Worm (Caenorhabditis elegans): ENCODE results near the gene R08C7.12.

R08C7.12 gene

ce11 chrIV:4469770-4470709, 20.5 kb downstream of the R08C7.12 start (continued):
- TF ChIP-seq snpc-4 (tag; optimal IDR thresholded peaks at IDR 0.05) (peak; percentile 52), nhr-237 (tag; optimal IDR thresholded peaks at IDR 0.05) (no peak), nhr-23 (tag; optimal IDR thresholded peaks at IDR 0.05) (no peak), elt-3 (tag; optimal IDR thresholded peaks at IDR 0.05) (no peak), nfya-1 (tag; optimal IDR thresholded peaks at IDR 0.05; ENCODE audit: insufficient read depth) (peak; percentile 74), lin-15B (tag; optimal IDR thresholded peaks at IDR 0.05) (no peak), R02D3.7 (tag; optimal IDR thresholded peaks at IDR 0.05) (no peak), skn-1 (tag; optimal IDR thresholded peaks at IDR 0.05) (no peak), ZK546.5 (tag; optimal IDR thresholded peaks at IDR 0.05) (no peak), mml-1 (tag; optimal IDR thresholded peaks at IDR 0.05) (peak; percentile 70), nhr-25 (tag; optimal IDR thresholded peaks at IDR 0.05) (no peak), nhr-12 (tag; optimal IDR thresholded peaks at IDR 0.05) (no peak), lin-39 (tag; optimal IDR thresholded peaks at IDR 0.05) (peak; percentile 98), sea-2 (GFP tag; optimal IDR thresholded peaks at IDR 0.05) (no peak), ceh-82 (tag; optimal IDR thresholded peaks at IDR 0.05) (no peak), fos-1 (tag; optimal IDR thresholded peaks at IDR 0.05) (no peak), aly-2 (tag; optimal IDR thresholded peaks at IDR 0.05) (no peak)

DNA sequence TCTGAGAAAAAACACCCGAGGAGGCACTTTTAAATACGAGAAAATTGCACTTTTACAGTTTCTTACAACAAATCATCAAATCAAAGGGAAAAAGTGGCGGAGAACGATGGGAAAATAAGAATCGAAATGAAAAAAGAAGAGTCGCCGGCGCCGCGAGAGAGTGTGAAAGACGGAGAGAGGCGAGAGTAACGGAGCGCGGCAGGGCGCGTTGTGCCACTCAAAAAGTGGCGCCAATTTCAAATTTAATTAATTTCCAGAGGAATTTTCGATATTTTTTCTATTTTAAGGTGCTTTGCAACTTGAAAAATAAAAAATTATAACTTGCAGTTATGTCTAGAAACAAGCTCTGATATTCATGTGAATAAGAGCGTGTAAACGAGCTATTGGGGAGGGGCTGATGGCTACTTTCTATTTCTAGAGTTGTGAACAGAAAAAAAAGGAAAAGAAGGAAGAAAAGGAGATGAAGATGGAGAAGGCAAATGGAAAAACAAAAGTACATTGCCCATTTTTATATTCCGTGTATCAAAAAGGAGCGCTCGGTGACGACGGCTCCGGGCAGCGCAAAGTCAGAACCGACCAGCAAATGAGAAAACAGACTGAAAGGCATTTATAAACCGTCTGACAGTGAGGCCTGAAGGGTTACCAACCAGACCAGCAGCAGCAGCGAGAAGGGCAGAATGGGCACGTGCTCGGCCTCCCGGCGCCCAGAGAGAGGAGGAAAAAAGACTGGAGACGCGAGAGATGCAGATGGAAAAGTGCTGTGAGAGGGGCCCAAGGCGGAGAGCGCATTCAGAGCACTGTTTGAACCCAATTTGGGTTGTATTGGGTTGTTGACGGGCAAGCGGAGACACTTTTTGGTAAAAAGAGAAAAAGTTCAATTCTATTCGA, 21.6 kb downstream of the R08C7.12 start:
- TF ChIP-seq lin-39 (tag; optimal IDR thresholded peaks at IDR 0.05) (no peak), aly-2 (tag; optimal IDR thresholded peaks at IDR 0.05) (no peak), nhr-23 (tag; optimal IDR thresholded peaks at IDR 0.05) (peak; percentile 12), ama-1 (optimal IDR thresholded peaks at IDR 0.05) (peak; percentile 87), fos-1 (tag; optimal IDR thresholded peaks at IDR 0.05) (no peak), tbx-2 (tag; optimal IDR thresholded peaks at IDR 0.05) (no peak), ztf-11 (tag; optimal IDR thresholded peaks at IDR 0.05) (no peak), hmg-11 (tag; optimal IDR thresholded peaks at IDR 0.05) (peak; percentile 3), jun-1 (tag; optimal IDR thresholded peaks at IDR 0.05) (no peak), nhr-76 (tag; optimal IDR thresholded peaks at IDR 0.05) (no peak), ZK546.5 (tag; optimal IDR thresholded peaks at IDR 0.05) (no peak), nhr-11 (tag; optimal IDR thresholded peaks at IDR 0.05) (no peak), mml-1 (tag; optimal IDR thresholded peaks at IDR 0.05) (no peak), ztf-4 (tag; optimal IDR thresholded peaks at IDR 0.05) (no peak), unc-62 (GFP tag; optimal IDR thresholded peaks at IDR 0.05) (no peak), nhr-12 (tag; optimal IDR thresholded peaks at IDR 0.05) (no peak), ceh-16 (tag; optimal IDR thresholded peaks at IDR 0.05) (no peak), nhr-28 (tag; optimal IDR thresholded peaks at IDR 0.05) (no peak), elt-1 (tag; optimal IDR thresholded peaks at IDR 0.05) (no peak), nhr-43 (tag; optimal IDR thresholded peaks at IDR 0.05; ENCODE audit: poor library complexity, severe bottlenecking) (no peak), elt-2 (tag; optimal IDR thresholded peaks at IDR 0.05) (peak; percentile 63), pha-4 (tag; optimal IDR thresholded peaks at IDR 0.05) (peak; percentile 44), elt-3 (tag; optimal IDR thresholded peaks at IDR 0.05) (no peak), fkh-2 (tag; optimal IDR thresholded peaks at IDR 0.05) (no peak), ceh-9 (tag; optimal IDR thresholded peaks at IDR 0.05) (no peak), nfya-1 (tag; optimal IDR thresholded peaks at IDR 0.05; ENCODE audit: insufficient read depth) (peak; percentile 32), snpc-4 (tag; optimal IDR thresholded peaks at IDR 0.05) (no peak), zag-1 (tag; optimal IDR thresholded peaks at IDR 0.05) (no peak), fkh-10 (GFP tag; optimal IDR thresholded peaks at IDR 0.05) (no peak), nhr-25 (tag; optimal IDR thresholded peaks at IDR 0.05) (no peak), ceh-82 (tag; optimal IDR thresholded peaks at IDR 0.05) (no peak), egl-27 (tag; optimal IDR thresholded peaks at IDR 0.05) (no peak), skn-1 (tag; optimal IDR thresholded peaks at IDR 0.05) (no peak), unc-39 (tag; optimal IDR thresholded peaks at IDR 0.05) (no peak), sea-2 (GFP tag; optimal IDR thresholded peaks at IDR 0.05) (no peak), ceh-28 (tag; optimal IDR thresholded peaks at IDR 0.05) (no peak), nhr-77 (tag; optimal IDR thresholded peaks at IDR 0.05) (no peak), lin-15B (tag; optimal IDR thresholded peaks at IDR 0.05) (peak; percentile 25), lsy-12 (tag; optimal IDR thresholded peaks at IDR 0.05) (no peak), egl-5 (tag; optimal IDR thresholded peaks at IDR 0.05) (no peak), nhr-67 (tag; optimal IDR thresholded peaks at IDR 0.05) (no peak), eor-1 (tag; optimal IDR thresholded peaks at IDR 0.05) (no peak), mdl-1 (tag; optimal IDR thresholded peaks at IDR 0.05) (peak; percentile 76), pqm-1 (tag; optimal IDR thresholded peaks at IDR 0.05) (peak; percentile 46), nhr-237 (tag; optimal IDR thresholded peaks at IDR 0.05) (no peak), R02D3.7 (tag; optimal IDR thresholded peaks at IDR 0.05) (no peak)

Measured in whole organism, L3 larva.